Worm (Caenorhabditis elegans): ENCODE measurements around the gene F13H8.12.

F13H8.12 gene

DNA sequence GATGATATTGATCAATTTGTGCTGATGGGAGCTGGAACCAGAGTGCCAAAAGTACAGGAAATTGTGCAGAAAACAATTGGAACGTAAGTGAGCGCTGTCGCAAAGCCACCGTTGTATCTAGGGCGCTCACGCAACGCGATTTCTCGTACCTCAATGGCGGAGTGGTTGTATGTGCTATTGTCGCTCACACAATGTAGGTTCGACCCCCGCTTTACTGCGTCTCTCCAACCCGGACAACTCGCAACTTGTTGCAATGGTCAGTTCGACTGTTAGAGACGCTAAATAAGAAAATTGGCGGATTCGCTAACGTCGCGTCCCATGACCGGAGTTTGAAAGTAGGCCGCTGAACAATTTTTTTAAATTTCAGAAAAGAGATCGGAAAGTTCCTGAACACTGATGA is 13.8 kb upstream of the F13H8.12 start (continued):
- TF ChIP-seq pha-4 (tag; optimal IDR thresholded peaks at IDR 0.05) (no peak), pqm-1 (tag; optimal IDR thresholded peaks at IDR 0.05) (peak; percentile 20), sdc-2 (tag; optimal IDR thresholded peaks at IDR 0.05) (peak; percentile 61), sox-4 (tag; optimal IDR thresholded peaks at IDR 0.05) (peak; percentile 79), ceh-9 (tag; optimal IDR thresholded peaks at IDR 0.05) (peak; percentile 38), zip-5 (tag; optimal IDR thresholded peaks at IDR 0.05) (peak; percentile 26), lim-6 (tag; optimal IDR thresholded peaks at IDR 0.05) (peak; percentile 28), ama-1 (optimal IDR thresholded peaks at IDR 0.05) (no peak), mec-3 (tag; optimal IDR thresholded peaks at IDR 0.05; ENCODE audit: borderline replicate concordance) (no peak), fkh-10 (GFP tag; optimal IDR thresholded peaks at IDR 0.05) (no peak), ceh-14 (tag; optimal IDR thresholded peaks at IDR 0.05) (peak; percentile 24), F13H6.1 (tag; optimal IDR thresholded peaks at IDR 0.05) (peak; percentile 40), hlh-13 (GFP tag; optimal IDR thresholded peaks at IDR 0.05) (peak; percentile 74), K09A11.1 (tag; optimal IDR thresholded peaks at IDR 0.05; ENCODE audit: insufficient read depth) (peak; percentile 25), ceh-34 (tag; optimal IDR thresholded peaks at IDR 0.05) (peak; percentile 74), ceh-22 (tag; optimal IDR thresholded peaks at IDR 0.05) (no peak), ztf-16 (tag; optimal IDR thresholded peaks at IDR 0.05) (peak; percentile 81)

DNA sequence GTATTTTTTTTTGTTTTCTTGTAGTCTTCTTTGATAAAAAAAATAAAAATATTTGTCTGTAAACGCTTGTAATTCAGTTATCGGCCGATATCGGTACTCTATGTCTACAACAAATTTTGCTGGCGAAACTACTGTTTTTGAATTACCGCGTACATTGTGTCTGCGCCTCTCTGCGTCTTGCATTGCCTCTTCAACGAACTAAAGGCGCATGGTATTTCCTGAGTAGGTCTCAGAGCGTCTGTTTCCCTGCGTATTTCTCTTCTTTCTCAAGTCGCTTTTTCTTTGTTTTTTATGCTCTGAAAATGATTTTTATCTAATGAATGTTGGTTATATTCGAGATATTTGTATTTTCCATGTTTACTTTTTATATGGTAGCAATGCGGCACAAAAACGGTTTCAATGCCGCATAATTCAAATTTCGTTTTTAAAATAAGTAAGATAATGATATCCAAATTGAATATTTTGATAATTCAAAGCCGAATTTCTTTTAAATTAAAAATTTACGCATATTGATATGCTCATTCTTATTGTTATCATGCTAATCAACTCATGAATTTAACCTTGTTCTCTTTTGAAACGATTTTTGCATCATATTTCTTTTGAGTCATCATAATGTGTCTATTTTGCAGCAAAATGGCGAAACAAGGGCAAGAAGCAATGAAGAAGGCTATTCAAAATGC is 11.4 kb upstream of the F13H8.12 start, which contains the start of gene phb-2:
phb-2 (plus strand) TSS at position 630 of the 680 bp plus-strand sequence.
- no peak for TF ChIP-seq sox-4 (tag; optimal IDR thresholded peaks at IDR 0.05)
- peak; percentile 31 for TF ChIP-seq tbx-2 (tag; optimal IDR thresholded peaks at IDR 0.05)
- no peak for TF ChIP-seq che-1 (tag; optimal IDR thresholded peaks at IDR 0.05)
- no peak for TF ChIP-seq unc-3 (GFP tag; conservative IDR thresholded peaks at IDR 0.05)
- no peak for TF ChIP-seq unc-3 (tag; optimal IDR thresholded peaks at IDR 0.05)
- TF ChIP-seq hlh-8 (tag; optimal IDR thresholded peaks at IDR 0.05): no peak
- peak; percentile 36 for TF ChIP-seq ceh-34 (tag; optimal IDR thresholded peaks at IDR 0.05)
- no peak for TF ChIP-seq gmeb-2 (tag; optimal IDR thresholded peaks at IDR 0.05)
- TF ChIP-seq eyg-1 (tag; optimal IDR thresholded peaks at IDR 0.05): no peak
- no peak for TF ChIP-seq mec-3 (tag; optimal IDR thresholded peaks at IDR 0.05; ENCODE audit: borderline replicate concordance)
- TF ChIP-seq unc-86 (tag; optimal IDR thresholded peaks at IDR 0.05): no peak
- TF ChIP-seq dve-1 (tag; optimal IDR thresholded peaks at IDR 0.05): peak; percentile 68
- TF ChIP-seq ceh-2 (tag; optimal IDR thresholded peaks at IDR 0.05): no peak
- no peak for TF ChIP-seq ceh-30 (tag; optimal IDR thresholded peaks at IDR 0.05)
- TF ChIP-seq ztf-16 (tag; optimal IDR thresholded peaks at IDR 0.05): no peak
- TF ChIP-seq hlh-13 (GFP tag; optimal IDR thresholded peaks at IDR 0.05): no peak
- peak; percentile 14 for TF ChIP-seq unc-42 (tag; optimal IDR thresholded peaks at IDR 0.05)
- no peak for TF ChIP-seq sdc-2 (tag; optimal IDR thresholded peaks at IDR 0.05)
- peak; percentile 38 for TF ChIP-seq ceh-31 (tag; optimal IDR thresholded peaks at IDR 0.05)
- TF ChIP-seq hlh-30 (tag; optimal IDR thresholded peaks at IDR 0.05; ENCODE audit: insufficient read depth): peak; percentile 54
- peak; percentile 30 for TF ChIP-seq ets-4 (tag; optimal IDR thresholded peaks at IDR 0.05)
- no peak for TF ChIP-seq lin-11 (tag; optimal IDR thresholded peaks at IDR 0.05)
- no peak for TF ChIP-seq nhr-11 (tag; optimal IDR thresholded peaks at IDR 0.05)
- TF ChIP-seq pqm-1 (tag; optimal IDR thresholded peaks at IDR 0.05): no peak
- peak; percentile 80 for TF ChIP-seq nfya-1 (tag; optimal IDR thresholded peaks at IDR 0.05)
- TF ChIP-seq fkh-6 (tag; optimal IDR thresholded peaks at IDR 0.05): no peak
- peak; percentile 23 for TF ChIP-seq ref-2 (tag; optimal IDR thresholded peaks at IDR 0.05)
- peak; percentile 33 for TF ChIP-seq pros-1 (tag; optimal IDR thresholded peaks at IDR 0.05)
- no peak for TF ChIP-seq tbx-7 (tag; optimal IDR thresholded peaks at IDR 0.05)
- no peak for TF ChIP-seq hlh-6 (tag; optimal IDR thresholded peaks at IDR 0.05)
- no peak for TF ChIP-seq nhr-232 (tag; optimal IDR thresholded peaks at IDR 0.05)
- TF ChIP-seq T23F11.4 (GFP tag; optimal IDR thresholded peaks at IDR 0.05): no peak
- TF ChIP-seq ceh-24 (tag; optimal IDR thresholded peaks at IDR 0.05): no peak
- no peak for TF ChIP-seq zip-5 (tag; optimal IDR thresholded peaks at IDR 0.05)
- no peak for TF ChIP-seq ceh-9 (tag; optimal IDR thresholded peaks at IDR 0.05)
- no peak for TF ChIP-seq pha-4 (tag; optimal IDR thresholded peaks at IDR 0.05)
- peak; percentile 63 for TF ChIP-seq elt-2 (tag; optimal IDR thresholded peaks at IDR 0.05)
- TF ChIP-seq ceh-22 (tag; optimal IDR thresholded peaks at IDR 0.05): no peak
- peak; percentile 48 for TF ChIP-seq ceh-18 (tag; optimal IDR thresholded peaks at IDR 0.05)
- TF ChIP-seq unc-55 (GFP tag; optimal IDR thresholded peaks at IDR 0.05): no peak
- peak; percentile 9 for TF ChIP-seq K09A11.1 (tag; optimal IDR thresholded peaks at IDR 0.05; ENCODE audit: insufficient read depth)
- peak; percentile 71 for TF ChIP-seq ama-1 (optimal IDR thresholded peaks at IDR 0.05)
- no peak for TF ChIP-seq fax-1 (tag; optimal IDR thresholded peaks at IDR 0.05)
- TF ChIP-seq npax-4 (tag; optimal IDR thresholded peaks at IDR 0.05): no peak
- peak; percentile 9 for TF ChIP-seq rnt-1 (tag; optimal IDR thresholded peaks at IDR 0.05)
